Fruit fly (Drosophila melanogaster) whole organism, embryonic: ENCODE data around the gene CG13928.

Experiments used
- CG1647 ChIP-seq: fragments of 200-800 bp; sonication (Bioruptor generic); optimal IDR thresholded peaks from 3 replicates; lab custom pipeline; 2016; ENCODE audit warnings: missing biosample characterization, missing genetic modification characterization
- her ChIP-seq: fragments of 200-800 bp; sonication (Bioruptor generic); optimal IDR thresholded peaks from 2 replicates; lab custom pipeline; 2016; ENCODE audit warnings: missing biosample characterization, missing genetic modification characterization
- nerfin-2 ChIP-seq: fragments of 200-800 bp; sonication (Bioruptor generic); IDR thresholded peaks from 2 replicates; pipeline ENCODE4 v1.3.6; 2022; ENCODE audit warnings: missing biosample characterization, missing genetic modification characterization; ENCODE audit not compliant: partially characterized antibody
- unc-4 ChIP-seq: fragments of 200-800 bp; sonication (Bioruptor generic); IDR thresholded peaks from 2 replicates; pipeline ENCODE4 v1.3.6; 2022; ENCODE audit warnings: missing biosample characterization, missing genetic modification characterization; ENCODE audit not compliant: partially characterized antibody

dm6 chr3L:1664205-1664604 is 36.0 kb upstream of the CG13928 start:
- TF ChIP-seq CG1647 (GFP tag; lab: Kevin White, UChicago) = no peak
- no peak for TF ChIP-seq her
- no peak for TF ChIP-seq nerfin-2 (GFP tag; lab: Robert Waterston, UW)
- TF ChIP-seq unc-4 (GFP tag; lab: Robert Waterston, UW) = no peak
